Worm (Caenorhabditis elegans) whole organism, late embryonic: Measurements from ENCODE around the gene cids-1.

Experiments
- F13H6.1 ChIP-seq: sonication (generic microtip); optimal IDR thresholded peaks from 2 replicates; lab custom pipeline; 2016; ENCODE audit warnings: missing genetic modification characterization, missing compliant biosample characterization
- K02D7.2 ChIP-seq: sonication (generic microtip); optimal IDR thresholded peaks from 2 replicates; lab custom pipeline; 2017; ENCODE audit warnings: mild to moderate bottlenecking, missing genetic modification characterization, missing compliant biosample characterization
- T23F11.4 ChIP-seq: fragments of 200-800 bp; sonication (Bioruptor generic); optimal IDR thresholded peaks from 2 replicates; lab custom pipeline; 2018; ENCODE audit warnings: mild to moderate bottlenecking, missing genetic modification characterization, missing compliant biosample characterization
- Y22D7AL.16 ChIP-seq: sonication (generic microtip); optimal IDR thresholded peaks from 2 replicates; lab custom pipeline; 2016; ENCODE audit warnings: missing genetic modification characterization, missing compliant biosample characterization
- ama-1 ChIP-seq: fragments of 150-350 bp; optimal IDR thresholded peaks from 2 replicates; lab custom pipeline; 2014
- ceh-14 ChIP-seq: sonication (generic microtip); optimal IDR thresholded peaks from 2 replicates; lab custom pipeline; 2016; ENCODE audit warnings: missing genotype, missing genetic modification characterization, missing compliant biosample characterization
- ceh-22 ChIP-seq: sonication (generic microtip); optimal IDR thresholded peaks from 2 replicates; lab custom pipeline; 2017; ENCODE audit warnings: missing biosample characterization, missing genetic modification characterization
- ceh-34 ChIP-seq: sonication (generic microtip); optimal IDR thresholded peaks from 2 replicates; lab custom pipeline; 2016; ENCODE audit warnings: mild to moderate bottlenecking, missing genetic modification characterization, missing compliant biosample characterization
- ceh-48 ChIP-seq: sonication (generic microtip); optimal IDR thresholded peaks from 2 replicates; lab custom pipeline; 2016; ENCODE audit warnings: missing genetic modification characterization, inconsistent platforms, missing compliant biosample characterization
- ceh-6 ChIP-seq: fragments of 200-800 bp; sonication (Bioruptor generic); optimal IDR thresholded peaks from 2 replicates; lab custom pipeline; 2018; ENCODE audit warnings: mild to moderate bottlenecking, missing genetic modification characterization, missing compliant biosample characterization
- ceh-9 ChIP-seq: sonication (generic microtip); optimal IDR thresholded peaks from 2 replicates; lab custom pipeline; 2016; ENCODE audit warnings: mild to moderate bottlenecking, missing genetic modification characterization, inconsistent platforms, missing compliant biosample characterization
- dmd-4 ChIP-seq: sonication (generic microtip); optimal IDR thresholded peaks from 2 replicates; lab custom pipeline; 2016; ENCODE audit warnings: borderline replicate concordance, missing genetic modification characterization, missing compliant biosample characterization
- elt-2 ChIP-seq: sonication (generic microtip); optimal IDR thresholded peaks from 2 replicates; lab custom pipeline; 2016; ENCODE audit warnings: missing genetic modification reagents, missing genetic modification characterization, missing compliant biosample characterization
- elt-4 ChIP-seq: sonication (generic microtip); optimal IDR thresholded peaks from 2 replicates; lab custom pipeline; 2016; ENCODE audit warnings: missing genetic modification characterization, missing compliant biosample characterization
- ets-4 ChIP-seq: sonication (generic microtip); optimal IDR thresholded peaks from 2 replicates; lab custom pipeline; 2016; ENCODE audit warnings: missing genetic modification characterization, missing compliant biosample characterization
- eyg-1 ChIP-seq: sonication (generic microtip); optimal IDR thresholded peaks from 2 replicates; lab custom pipeline; 2016; ENCODE audit warnings: missing genotype, missing genetic modification characterization, missing compliant biosample characterization
- fkh-10 ChIP-seq: fragments of 150-350 bp; optimal IDR thresholded peaks from 2 replicates; lab custom pipeline; 2014; ENCODE audit warnings: missing biosample characterization, missing genetic modification reagents, missing genetic modification characterization
- fkh-6 ChIP-seq: sonication (generic microtip); optimal IDR thresholded peaks from 2 replicates; lab custom pipeline; 2016; ENCODE audit warnings: missing genetic modification characterization, missing compliant biosample characterization
- gmeb-2 ChIP-seq: sonication (generic microtip); optimal IDR thresholded peaks from 2 replicates; lab custom pipeline; 2016; ENCODE audit warnings: missing genetic modification characterization, inconsistent platforms, missing compliant biosample characterization
- hlh-13 ChIP-seq: fragments of 200-800 bp; sonication (Bioruptor generic); optimal IDR thresholded peaks from 2 replicates; lab custom pipeline; 2018; ENCODE audit warnings: mild to moderate bottlenecking, missing genetic modification characterization, missing compliant biosample characterization
- hlh-30 ChIP-seq: sonication (generic microtip); optimal IDR thresholded peaks from 2 replicates; lab custom pipeline; 2017; ENCODE audit warnings: antibody characterized with exemption, missing genetic modification characterization, missing compliant biosample characterization; ENCODE audit not compliant: insufficient read depth
- hlh-8 ChIP-seq: sonication (generic microtip); optimal IDR thresholded peaks from 2 replicates; lab custom pipeline; 2016; ENCODE audit warnings: missing genotype, missing genetic modification characterization, missing compliant biosample characterization
- lim-6 ChIP-seq: sonication (generic microtip); optimal IDR thresholded peaks from 2 replicates; lab custom pipeline; 2016; ENCODE audit warnings: missing genetic modification characterization, missing compliant biosample characterization
- npax-4 ChIP-seq: sonication (generic microtip); optimal IDR thresholded peaks from 2 replicates; lab custom pipeline; 2016; ENCODE audit warnings: missing genetic modification characterization, missing compliant biosample characterization
- pax-1 ChIP-seq: fragments of 150-350 bp; optimal IDR thresholded peaks from 2 replicates; lab custom pipeline; 2014; ENCODE audit warnings: missing biosample characterization, missing genetic modification characterization
- pha-2 ChIP-seq: sonication (generic microtip); optimal IDR thresholded peaks from 2 replicates; lab custom pipeline; 2017; ENCODE audit warnings: mild to moderate bottlenecking, missing genetic modification characterization, missing compliant biosample characterization
- pqm-1 ChIP-seq: sonication (generic microtip); optimal IDR thresholded peaks from 2 replicates; lab custom pipeline; 2016; ENCODE audit warnings: missing genetic modification characterization, missing compliant biosample characterization
- syd-9 ChIP-seq: sonication (generic microtip); optimal IDR thresholded peaks from 2 replicates; lab custom pipeline; 2016; ENCODE audit warnings: mild to moderate bottlenecking, missing genetic modification characterization, moderate library complexity, missing compliant biosample characterization
- tbx-7 ChIP-seq: sonication (generic microtip); optimal IDR thresholded peaks from 2 replicates; lab custom pipeline; 2016; ENCODE audit warnings: missing genotype, missing genetic modification characterization, missing compliant biosample characterization
- unc-3 ChIP-seq, 2 experiments: fragments of 200-800 bp in 1 of 2; sonication (Bioruptor generic) in 1 of 2; sonication (generic microtip) in 1 of 2; conservative IDR thresholded peaks in 1 of 2; optimal IDR thresholded peaks in 1 of 2; 2 replicates each; pipeline versions ENCODE4 v1.3.6 to Lab custom; 2016 to 2022; ENCODE audit warnings: missing compliant biosample characterization in 2 of 2, missing genetic modification characterization in 2 of 2, missing genetic modification reagents in 1 of 2
- unc-42 ChIP-seq: sonication (generic microtip); optimal IDR thresholded peaks from 2 replicates; lab custom pipeline; 2016; ENCODE audit warnings: missing genotype, missing genetic modification characterization, missing compliant biosample characterization
- unc-55 ChIP-seq: sonication (generic microtip); optimal IDR thresholded peaks from 2 replicates; lab custom pipeline; 2017; ENCODE audit warnings: missing biosample characterization, missing genetic modification reagents, missing genetic modification characterization
- unc-86 ChIP-seq: sonication (generic microtip); optimal IDR thresholded peaks from 2 replicates; lab custom pipeline; 2016; ENCODE audit warnings: missing genetic modification characterization, missing compliant biosample characterization
- ztf-16 ChIP-seq: sonication (generic microtip); optimal IDR thresholded peaks from 2 replicates; lab custom pipeline; 2017; ENCODE audit warnings: missing genetic modification characterization, missing compliant biosample characterization

cids-1 gene

ce11 chrIII:8268296-8268695 is 24.1 kb downstream of the cids-1 start, which contains the start of the genes F09G8.7 and crn-7:
F09G8.7 (minus strand) TSS chrIII:8268355.
crn-7 (plus strand) TSS chrIII:8268531.
- TF ChIP-seq syd-9 (no peak), hlh-30 (tag; lab: Kevin White, UChicago) (no peak), pax-1 (tag; lab: Kevin White, UChicago) (no peak), ztf-16 (tag; lab: Kevin White, UChicago) (no peak), eyg-1 (tag; lab: Kevin White, UChicago) (no peak), ceh-34 (tag; lab: Kevin White, UChicago) (no peak), ceh-9 (no peak), F13H6.1 (no peak), npax-4 (no peak), fkh-6 (tag; lab: Kevin White, UChicago) (no peak), pha-2 (tag; lab: Kevin White, UChicago) (no peak), Y22D7AL.16 (tag; lab: Kevin White, UChicago) (no peak), lim-6 (no peak), ets-4 (no peak), elt-4 (tag; lab: Kevin White, UChicago) (no peak), ceh-22 (tag; lab: Kevin White, UChicago) (no peak)

- TF ChIP-seq T23F11.4 (GFP tag; lab: Kevin White, UChicago) (no peak), hlh-13 (GFP tag; lab: Kevin White, UChicago) (no peak), ceh-48 (no peak), hlh-8 (tag; lab: Kevin White, UChicago) (no peak), ceh-6 (no peak), Y22D7AL.16 (tag; lab: Kevin White, UChicago) (no peak), gmeb-2 (tag; lab: Kevin White, UChicago) (no peak), fkh-10 (GFP tag; lab: Kevin White, UChicago) (no peak), unc-3 (GFP tag; conservative IDR thresholded peaks at IDR 0.05; lab: Robert Waterston, UW) (no peak), unc-3 (tag; optimal IDR thresholded peaks at IDR 0.05; lab: Kevin White, UChicago) (no peak), K02D7.2 (tag; lab: Kevin White, UChicago) (no peak), ceh-14 (tag; lab: Kevin White, UChicago) (no peak), F13H6.1 (no peak), syd-9 (no peak)
Observed at ce11 chrIII:8271676-8272225, 27.5 kb downstream of the cids-1 start, which contains the start of the genes mps-4 and F09G8.10. mps-4 (minus strand) TSS chrIII:8271776. F09G8.10 (minus strand) TSS chrIII:8272175.

- TF ChIP-seq ama-1 (lab: Kevin White, UChicago): no peak
- TF ChIP-seq pqm-1: no peak
Observed at ce11 chrIII:8275871-8276270, 31.6 kb downstream of the cids-1 start, which contains the start of gene clec-160. clec-160 (minus strand) TSS chrIII:8275971.

ce11 chrIII:8278801-8279200 is 34.6 kb downstream of the cids-1 start, which contains the start of gene mig-10:
mig-10 (plus strand) TSS chrIII:8279101.
- no peak for TF ChIP-seq ztf-16 (tag; lab: Kevin White, UChicago)
- TF ChIP-seq unc-86 (tag; lab: Kevin White, UChicago): no peak
- no peak for TF ChIP-seq pqm-1
- no peak for TF ChIP-seq T23F11.4 (GFP tag; lab: Kevin White, UChicago)
- no peak for TF ChIP-seq tbx-7 (tag; lab: Kevin White, UChicago)
- TF ChIP-seq elt-4 (tag; lab: Kevin White, UChicago): no peak
- TF ChIP-seq ama-1 (lab: Kevin White, UChicago): no peak
- no peak for TF ChIP-seq dmd-4

ce11 chrIII:8279567-8279966 is 35.3 kb downstream of the cids-1 start:
- TF ChIP-seq unc-42 (tag; lab: Kevin White, UChicago): peak; percentile 55
- peak; percentile 21 for TF ChIP-seq elt-2 (tag; lab: Kevin White, UChicago)
- TF ChIP-seq pqm-1: no peak
- TF ChIP-seq unc-55 (GFP tag; lab: Kevin White, UChicago): peak; percentile 19
